Worm (Caenorhabditis elegans) whole organism, young adult: ENCODE measurements around the gene E02C12.10.

ENCODE experiments used
- T26A5.8 ChIP-seq: sonication (generic microtip); optimal IDR thresholded peaks from 2 replicates; lab custom pipeline; 2016; ENCODE audit warnings: missing genetic modification characterization, missing compliant biosample characterization
- ceh-100 ChIP-seq: fragments of 200-800 bp; sonication (Bioruptor generic); IDR thresholded peaks from 2 replicates; pipeline ENCODE4 v1.3.6; 2022; ENCODE audit warnings: missing genetic modification reagents, missing genetic modification characterization, missing compliant biosample characterization
- ceh-79 ChIP-seq: sonication (generic microtip); optimal IDR thresholded peaks from 2 replicates; lab custom pipeline; 2017; ENCODE audit warnings: mild to moderate bottlenecking, missing genetic modification characterization, missing compliant biosample characterization
- egl-44 ChIP-seq: fragments of 200-800 bp; sonication (Bioruptor generic); IDR thresholded peaks from 2 replicates; pipeline ENCODE4 v1.3.6; 2022; ENCODE audit warnings: missing genetic modification reagents, missing genetic modification characterization, missing compliant biosample characterization
- ets-4 ChIP-seq: fragments of 200-800 bp; sonication (Bioruptor generic); optimal IDR thresholded peaks from 2 replicates; lab custom pipeline; 2018; ENCODE audit warnings: mild to moderate bottlenecking, missing genetic modification characterization, missing compliant biosample characterization
- him-1 ChIP-seq: sonication (generic microtip); optimal IDR thresholded peaks from 2 replicates; lab custom pipeline; 2016; ENCODE audit warnings: missing genotype, missing genetic modification reagents, missing genetic modification characterization, missing compliant biosample characterization
- hsf-1 ChIP-seq: fragments of 200-800 bp; sonication (Bioruptor generic); IDR thresholded peaks from 2 replicates; pipeline ENCODE4 v1.3.6; 2022; ENCODE audit warnings: missing genetic modification reagents, missing genetic modification characterization, missing compliant biosample characterization
- lag-1 ChIP-seq: fragments of 200-800 bp; sonication (Bioruptor generic); IDR thresholded peaks from 2 replicates; pipeline ENCODE4 v1.3.6; 2022; ENCODE audit warnings: missing genetic modification reagents, missing genetic modification characterization, missing compliant biosample characterization
- nhr-27 ChIP-seq: fragments of 200-800 bp; sonication (Bioruptor generic); optimal IDR thresholded peaks from 2 replicates; lab custom pipeline; 2018; ENCODE audit warnings: mild to moderate bottlenecking, missing genetic modification characterization, moderate library complexity, missing compliant biosample characterization
- pbrm-1 ChIP-seq: fragments of 200-800 bp; sonication (Bioruptor generic); IDR thresholded peaks from 2 replicates; pipeline ENCODE4 v1.3.6; 2022; ENCODE audit warnings: missing genetic modification reagents, missing genetic modification characterization, missing compliant biosample characterization
- snpc-1.3 ChIP-seq: sonication (generic microtip); optimal IDR thresholded peaks from 2 replicates; lab custom pipeline; 2017; ENCODE audit warnings: missing genetic modification characterization, mild to moderate bottlenecking, missing compliant biosample characterization, antibody characterized with exemption, moderate library complexity, missing genotype, missing genetic modification reagents; ENCODE audit not compliant: insufficient read depth
- snpc-4 ChIP-seq, 5 experiments: fragments of 150-350 bp in 1 of 5; sonication (generic microtip) in 4 of 5; optimal IDR thresholded peaks; 2 replicates each; lab custom pipeline; 2014 to 2018; ENCODE audit warnings: missing genetic modification characterization in 5 of 5, missing biosample characterization in 3 of 5, antibody characterized with exemption in 2 of 5, mild to moderate bottlenecking in 2 of 5, missing compliant biosample characterization in 2 of 5, missing genotype in 2 of 5, moderate library complexity in 2 of 5, missing genetic modification reagents in 1 of 5
- unc-62 ChIP-seq: fragments of 150-350 bp; optimal IDR thresholded peaks from 2 replicates; lab custom pipeline; 2014; ENCODE audit warnings: missing biosample characterization, missing genetic modification reagents, missing genetic modification characterization

- no peak for TF ChIP-seq snpc-4 (GFP tag; optimal IDR thresholded peaks at IDR 0.05; lab: Kevin White, UChicago)
- peak in 1 of 4 experiments; percentile 44 for TF ChIP-seq snpc-4 (tag; optimal IDR thresholded peaks at IDR 0.05; lab: Kevin White, UChicago)
- TF ChIP-seq lag-1: no peak
- no peak for TF ChIP-seq ets-4
- TF ChIP-seq egl-44 (GFP tag; lab: Robert Waterston, UW): no peak
- TF ChIP-seq him-1 (tag; lab: Kevin White, UChicago): peak; percentile 82
- TF ChIP-seq snpc-1.3 (tag; lab: Kevin White, UChicago): no peak
- 0 out of 2 replicates have a peak, but pooled peaks have one; percentile 25 for TF ChIP-seq pbrm-1
- no peak for TF ChIP-seq ceh-79 (tag; lab: Kevin White, UChicago)
- TF ChIP-seq nhr-27: no peak
- TF ChIP-seq T26A5.8 (tag; lab: Kevin White, UChicago): no peak
- no peak for TF ChIP-seq unc-62 (GFP tag; lab: Kevin White, UChicago)
- TF ChIP-seq hsf-1: no peak
- no peak for TF ChIP-seq ceh-100 (GFP tag; lab: Robert Waterston, UW)
These were observed 28.7 kb upstream of the E02C12.10 start for ce11 chrV:9406890-9407289.
